Worm (Caenorhabditis elegans) whole organism, midembryonic: Measurements from ENCODE around the gene lat-2.

Experiments
- T22C8.4 ChIP-seq: fragments of 200-800 bp; sonication (Bioruptor generic); IDR thresholded peaks from 2 replicates; pipeline ENCODE4 v1.3.6; 2022; ENCODE audit warnings: missing genetic modification characterization, missing compliant biosample characterization
- cog-1 ChIP-seq: sonication (generic microtip); optimal IDR thresholded peaks from 2 replicates; lab custom pipeline; 2016; ENCODE audit warnings: missing genetic modification characterization, missing compliant biosample characterization
- flt-1 ChIP-seq: fragments of 200-800 bp; sonication (Bioruptor generic); IDR thresholded peaks from 2 replicates; pipeline ENCODE4 v1.3.6; 2022; ENCODE audit warnings: missing genetic modification characterization, missing compliant biosample characterization
- med-1 ChIP-seq: sonication (generic microtip); optimal IDR thresholded peaks from 2 replicates; lab custom pipeline; 2017; ENCODE audit warnings: missing genetic modification characterization, mild to moderate bottlenecking, missing compliant biosample characterization, antibody characterized with exemption, missing genetic modification reagents; ENCODE audit not compliant: insufficient read depth
- ref-1 ChIP-seq: fragments of 200-800 bp; sonication (Bioruptor generic); conservative IDR thresholded peaks from 2 replicates; pipeline ENCODE4 v1.3.6; 2022; ENCODE audit warnings: missing genetic modification reagents, missing genetic modification characterization, missing compliant biosample characterization
- tab-1 ChIP-seq: fragments of 200-800 bp; sonication (Bioruptor generic); IDR thresholded peaks from 2 replicates; pipeline ENCODE4 v1.3.6; 2022; ENCODE audit warnings: missing genetic modification characterization, missing compliant biosample characterization
- ztf-23 ChIP-seq: fragments of 200-800 bp; sonication (Bioruptor generic); IDR thresholded peaks from 2 replicates; pipeline ENCODE4 v1.3.6; 2022; ENCODE audit warnings: missing genetic modification reagents, missing genetic modification characterization, missing compliant biosample characterization
- ztf-29 ChIP-seq: fragments of 200-800 bp; sonication (Bioruptor generic); IDR thresholded peaks from 2 replicates; pipeline ENCODE4 v1.3.6; 2022; ENCODE audit warnings: missing genetic modification reagents, missing genetic modification characterization, missing compliant biosample characterization

DNA sequence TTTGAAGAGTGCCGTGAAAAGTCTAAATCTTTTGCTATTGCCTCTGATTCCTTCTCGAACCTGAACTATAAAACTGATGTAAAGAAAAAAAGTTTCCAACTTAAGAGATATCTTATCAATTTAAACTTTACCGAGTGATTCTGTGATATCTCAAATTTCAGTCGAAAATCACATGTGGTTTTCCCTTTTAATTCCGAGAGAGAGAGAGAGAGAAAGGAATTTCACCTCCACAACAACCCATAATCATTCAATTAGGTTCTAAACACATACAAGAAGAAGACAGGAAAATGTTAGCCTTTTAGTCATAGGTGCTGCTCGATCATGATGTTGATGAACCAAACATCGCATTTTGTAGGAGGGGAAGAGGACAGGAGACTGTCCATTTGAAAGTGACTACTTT, 32.2 kb downstream of the lat-2 start:
- TF ChIP-seq cog-1 (tag; lab: Kevin White, UChicago), result no peak
- TF ChIP-seq flt-1 (GFP tag; lab: Robert Waterston, UW), result no peak
- TF ChIP-seq med-1, result no peak
- TF ChIP-seq ref-1 (GFP tag; lab: Robert Waterston, UW), result no peak
- TF ChIP-seq tab-1 (GFP tag; lab: Robert Waterston, UW), result no peak
- no peak for TF ChIP-seq T22C8.4
- TF ChIP-seq ztf-29, result no peak
- no peak for TF ChIP-seq ztf-23 (GFP tag; lab: Robert Waterston, UW)
